Worm (Caenorhabditis elegans): ENCODE results near the gene mec-1.

- no peak for TF ChIP-seq unc-130 (tag; optimal IDR thresholded peaks at IDR 0.05)
- no peak for TF ChIP-seq mep-1 (tag; optimal IDR thresholded peaks at IDR 0.05)
- TF ChIP-seq nhr-12 (tag; optimal IDR thresholded peaks at IDR 0.05): no peak
- TF ChIP-seq lin-35 (GFP tag; optimal IDR thresholded peaks at IDR 0.05): no peak
- TF ChIP-seq mdl-1 (tag; optimal IDR thresholded peaks at IDR 0.05): no peak
- no peak for TF ChIP-seq pax-3 (tag; optimal IDR thresholded peaks at IDR 0.05)
- no peak for TF ChIP-seq snpc-4 (tag; optimal IDR thresholded peaks at IDR 0.05)
- no peak for TF ChIP-seq sox-4 (tag; optimal IDR thresholded peaks at IDR 0.05)
- TF ChIP-seq xbp-1 (tag; optimal IDR thresholded peaks at IDR 0.05): no peak
Observed at ce11 chrV:6935878-6936277, 20.5 kb upstream of the mec-1 start, which contains the start of gene Y57E12B.10.
